Worm (Caenorhabditis elegans): ENCODE measurements around the gene bbs-8.

The bbs-8 gene

ce11 chrV:6722378-6722777 is 42.5 kb downstream of the bbs-8 start, which contains the start of gene ZC487.2:
Gene ZC487.2, minus strand, starts transcription at chrV:6722478.
- TF ChIP-seq madf-2 (tag; optimal IDR thresholded peaks at IDR 0.05), result no peak
- TF ChIP-seq lim-6 (tag; optimal IDR thresholded peaks at IDR 0.05), result no peak
- no peak for TF ChIP-seq Y22D7AL.16 (tag; optimal IDR thresholded peaks at IDR 0.05)
- TF ChIP-seq sox-2 (GFP tag; IDR thresholded peaks at IDR 0.05), result no peak
- TF ChIP-seq zip-5 (tag; optimal IDR thresholded peaks at IDR 0.05), result no peak
- no peak for TF ChIP-seq hlh-30 (tag; optimal IDR thresholded peaks at IDR 0.05; ENCODE audit: insufficient read depth)
- TF ChIP-seq hlh-6 (tag; optimal IDR thresholded peaks at IDR 0.05), result no peak
- TF ChIP-seq pag-3 (tag; optimal IDR thresholded peaks at IDR 0.05; ENCODE audit: borderline replicate concordance), result no peak
- no peak for TF ChIP-seq npax-4 (tag; optimal IDR thresholded peaks at IDR 0.05)
- no peak for TF ChIP-seq mec-3 (tag; optimal IDR thresholded peaks at IDR 0.05; ENCODE audit: borderline replicate concordance)
- no peak for TF ChIP-seq dve-1 (tag; optimal IDR thresholded peaks at IDR 0.05)

ce11 chrV:6718232-6718631 is 46.6 kb downstream of the bbs-8 start, which contains the start of gene srg-30:
Gene srg-30, minus strand, starts transcription at chrV:6718332.
- no peak for TF ChIP-seq pha-2 (tag; optimal IDR thresholded peaks at IDR 0.05)
- no peak for TF ChIP-seq Y22D7AL.16 (tag; optimal IDR thresholded peaks at IDR 0.05)
- TF ChIP-seq unc-55 (GFP tag; optimal IDR thresholded peaks at IDR 0.05), result no peak
- no peak for TF ChIP-seq ttx-3 (tag; optimal IDR thresholded peaks at IDR 0.05)
- no peak for TF ChIP-seq pag-3 (tag; optimal IDR thresholded peaks at IDR 0.05; ENCODE audit: borderline replicate concordance)
- TF ChIP-seq tbx-7 (tag; optimal IDR thresholded peaks at IDR 0.05), result no peak
- no peak for TF ChIP-seq ceh-6 (GFP tag; optimal IDR thresholded peaks at IDR 0.05)
- TF ChIP-seq unc-42 (tag; optimal IDR thresholded peaks at IDR 0.05), result no peak
- no peak for TF ChIP-seq C08G9.2 (tag; optimal IDR thresholded peaks at IDR 0.05)
- no peak for TF ChIP-seq nhr-232 (tag; optimal IDR thresholded peaks at IDR 0.05)
- no peak for TF ChIP-seq unc-3 (GFP tag; conservative IDR thresholded peaks at IDR 0.05)
- no peak for TF ChIP-seq unc-3 (tag; optimal IDR thresholded peaks at IDR 0.05)
- no peak for TF ChIP-seq ama-1 (optimal IDR thresholded peaks at IDR 0.05)
- no peak for TF ChIP-seq elt-2 (tag; optimal IDR thresholded peaks at IDR 0.05)
- TF ChIP-seq pha-4 (tag; optimal IDR thresholded peaks at IDR 0.05), result no peak
- no peak for TF ChIP-seq C38D4.7 (GFP tag; optimal IDR thresholded peaks at IDR 0.05)
- no peak for TF ChIP-seq madf-2 (tag; optimal IDR thresholded peaks at IDR 0.05)
